Worm (Caenorhabditis elegans) whole organism, L3 larva: Measurements from ENCODE around the gene C09B9.85.
"Not testable (repeated sequence)": the region's sequence is repeated elsewhere in the genome, so short reads cannot be mapped to it uniquely, and the experiment has no call there.

Experiments
- ceh-28 ChIP-seq: fragments of 150-350 bp; optimal IDR thresholded peaks from 2 replicates; lab custom pipeline; 2014; ENCODE audit warnings: missing biosample characterization, missing genetic modification reagents, missing genetic modification characterization
- jun-1 ChIP-seq: fragments of 150-350 bp; optimal IDR thresholded peaks from 2 replicates; lab custom pipeline; 2014; ENCODE audit warnings: missing biosample characterization, missing genetic modification reagents, missing genetic modification characterization
- lin-39 ChIP-seq: fragments of 150-350 bp; optimal IDR thresholded peaks from 2 replicates; lab custom pipeline; 2018; ENCODE audit warnings: missing biosample characterization, missing genetic modification reagents, missing genetic modification characterization
- nhr-67 ChIP-seq: fragments of 150-350 bp; optimal IDR thresholded peaks from 2 replicates; lab custom pipeline; 2014; ENCODE audit warnings: missing biosample characterization, missing genetic modification characterization

- not testable (repeated sequence) for TF ChIP-seq lin-39 (tag; lab: Kevin White, UChicago); ceh-28 (tag; lab: Kevin White, UChicago); nhr-67; jun-1 (tag; lab: Kevin White, UChicago)
These were observed 36.7 kb upstream of the C09B9.85 start, which contains the start of gene msp-57 for ce11 chrIV:5062278-5062677.
